Worm (Caenorhabditis elegans): ENCODE measurements around the gene math-5.

- TF ChIP-seq unc-62 (GFP tag; optimal IDR thresholded peaks at IDR 0.05) (no peak), nhr-76 (tag; optimal IDR thresholded peaks at IDR 0.05) (no peak)
Observed at ce11 chrII:1922665-1923187, 40.1 kb upstream of the math-5 start, which contains the start of the genes bath-2 and F52C6.4.

Measured in whole organism, mixed stage, embryonic.